Worm (Caenorhabditis elegans) whole organism, L2 larva: ENCODE measurements around the gene mltn-10.
A peak's percentile ranks its signal among the peaks of the same experiment; 100 is the strongest.

Source experiments
- ama-1 ChIP-seq: fragments of 150-350 bp; optimal IDR thresholded peaks from 2 replicates; lab custom pipeline; 2018; ENCODE audit warnings: inconsistent platforms
- dmd-4 ChIP-seq: sonication (generic microtip); optimal IDR thresholded peaks from 2 replicates; lab custom pipeline; 2017; ENCODE audit warnings: missing biosample characterization, missing genetic modification characterization
- elt-3 ChIP-seq: sonication (generic microtip); optimal IDR thresholded peaks from 2 replicates; lab custom pipeline; 2017; ENCODE audit warnings: missing biosample characterization, missing genetic modification characterization
- fos-1 ChIP-seq: fragments of 150-350 bp; optimal IDR thresholded peaks from 2 replicates; lab custom pipeline; 2014; ENCODE audit warnings: missing biosample characterization, missing genetic modification characterization
- lin-39 ChIP-seq: fragments of 150-350 bp; optimal IDR thresholded peaks from 2 replicates; lab custom pipeline; 2014; ENCODE audit warnings: missing biosample characterization, missing genetic modification reagents, missing genetic modification characterization
- mdl-1 ChIP-seq, 2 experiments: fragments of 150-350 bp in 1 of 2; sonication (generic microtip) in 1 of 2; optimal IDR thresholded peaks; 2 replicates each; lab custom pipeline; 2017; ENCODE audit warnings: missing biosample characterization in 2 of 2, missing genetic modification characterization in 2 of 2
- nhr-237 ChIP-seq: fragments of 150-350 bp; optimal IDR thresholded peaks from 2 replicates; lab custom pipeline; 2014; ENCODE audit warnings: missing biosample characterization, missing genetic modification characterization

DNA sequence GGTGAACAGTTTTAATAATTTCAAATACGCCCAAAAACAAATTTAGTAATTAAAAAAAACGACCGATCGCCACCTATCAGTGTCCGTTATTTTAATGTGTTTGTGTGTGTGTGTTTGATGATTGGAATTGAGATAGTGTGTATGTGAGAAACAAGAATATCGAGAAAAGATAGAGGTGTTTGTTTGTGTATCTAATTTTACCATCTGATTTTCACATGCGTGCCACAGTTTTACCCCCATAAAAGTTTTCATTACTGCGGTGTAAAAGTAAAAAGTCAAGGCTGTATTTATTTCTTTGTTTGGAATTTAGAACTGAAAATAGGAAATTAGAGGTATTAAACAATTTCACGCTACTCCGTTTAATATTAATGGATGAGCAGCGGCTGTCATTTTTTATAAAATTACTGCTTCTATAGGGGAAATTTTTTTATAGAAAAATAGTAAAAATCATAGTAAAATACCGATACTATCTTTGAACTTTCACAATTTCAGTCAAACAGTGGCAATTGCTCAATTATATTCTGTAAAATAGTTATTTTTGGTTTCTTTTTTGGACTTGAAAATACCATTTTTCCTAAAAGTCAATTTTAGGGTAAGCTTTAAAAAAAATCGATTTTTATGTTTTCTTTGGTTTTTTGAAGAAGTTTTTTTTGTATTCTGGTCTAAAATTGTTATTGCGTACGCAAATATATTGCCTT, 22.8 kb upstream of the mltn-10 start:
- TF ChIP-seq lin-39 (tag; lab: Kevin White, UChicago) (no peak), ama-1 (lab: Kevin White, UChicago) (no peak), mdl-1 (tag; optimal IDR thresholded peaks at IDR 0.05; lab: Kevin White, UChicago) (no peak), dmd-4 (tag; lab: Kevin White, UChicago) (no peak), elt-3 (tag; lab: Kevin White, UChicago) (no peak), fos-1 (tag; lab: Kevin White, UChicago) (peak; percentile 44), nhr-237 (tag; lab: Kevin White, UChicago) (no peak)
